Worm (Caenorhabditis elegans): ENCODE measurements around the gene srx-29.
"Not testable (repeated sequence)": the region's sequence is repeated elsewhere in the genome, so short reads cannot be mapped to it uniquely, and the experiment has no call there.

- TF ChIP-seq C08G9.2 (tag; optimal IDR thresholded peaks at IDR 0.05); madf-2 (tag; optimal IDR thresholded peaks at IDR 0.05); odd-2 (tag; optimal IDR thresholded peaks at IDR 0.05); dmd-4 (tag; optimal IDR thresholded peaks at IDR 0.05; ENCODE audit: borderline replicate concordance): not testable (repeated sequence)
Observed at ce11 chrV:15744366-15744765, 46.4 kb upstream of the srx-29 start, which contains the start of gene str-19.
